Worm (Caenorhabditis elegans): ENCODE results near the gene cni-1.

DNA sequence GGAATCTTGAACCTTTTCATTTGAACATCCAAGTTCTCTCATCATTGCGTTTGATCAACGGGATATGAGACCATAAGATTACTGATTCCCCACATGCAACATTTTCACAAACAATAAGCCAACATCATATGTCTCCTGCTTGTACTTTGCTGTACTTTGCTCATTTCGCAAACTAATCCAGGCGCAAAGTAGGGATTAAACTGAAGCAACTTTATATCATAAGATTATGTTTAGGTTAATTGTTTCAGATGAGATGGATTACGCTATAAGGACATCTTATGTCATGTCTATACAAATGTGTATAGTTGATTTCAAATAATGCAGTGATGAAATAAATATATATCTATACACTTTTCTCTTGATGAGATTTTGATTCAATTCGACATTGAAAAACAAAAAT lies 49.4 kb downstream of the cni-1 start:
- TF ChIP-seq pqm-1 (tag; optimal IDR thresholded peaks at IDR 0.05) (no peak), nhr-25 (tag; optimal IDR thresholded peaks at IDR 0.05) (no peak), jun-1 (tag; optimal IDR thresholded peaks at IDR 0.05) (no peak), unc-62 (GFP tag; optimal IDR thresholded peaks at IDR 0.05) (no peak), ceh-82 (tag; optimal IDR thresholded peaks at IDR 0.05) (no peak), elt-3 (tag; optimal IDR thresholded peaks at IDR 0.05) (no peak), fkh-10 (GFP tag; optimal IDR thresholded peaks at IDR 0.05) (no peak), mdl-1 (tag; optimal IDR thresholded peaks at IDR 0.05) (no peak), eor-1 (tag; optimal IDR thresholded peaks at IDR 0.05) (no peak), unc-39 (tag; optimal IDR thresholded peaks at IDR 0.05) (no peak), lin-15B (tag; optimal IDR thresholded peaks at IDR 0.05) (no peak), nhr-11 (tag; optimal IDR thresholded peaks at IDR 0.05) (no peak), nhr-76 (tag; optimal IDR thresholded peaks at IDR 0.05) (no peak), hmg-11 (tag; optimal IDR thresholded peaks at IDR 0.05) (no peak)
